Worm (Caenorhabditis elegans) whole organism, dauer: ENCODE measurements around the gene nex-4.
"Not testable (repeated sequence)": the region's sequence is repeated elsewhere in the genome, so short reads cannot be mapped to it uniquely, and the experiment has no call there.

ENCODE experiments used
- unc-62 ChIP-seq: sonication (generic microtip); optimal IDR thresholded peaks from 2 replicates; lab custom pipeline; 2017; ENCODE audit warnings: missing biosample characterization, missing genetic modification reagents, missing genetic modification characterization

The nex-4 gene

DNA sequence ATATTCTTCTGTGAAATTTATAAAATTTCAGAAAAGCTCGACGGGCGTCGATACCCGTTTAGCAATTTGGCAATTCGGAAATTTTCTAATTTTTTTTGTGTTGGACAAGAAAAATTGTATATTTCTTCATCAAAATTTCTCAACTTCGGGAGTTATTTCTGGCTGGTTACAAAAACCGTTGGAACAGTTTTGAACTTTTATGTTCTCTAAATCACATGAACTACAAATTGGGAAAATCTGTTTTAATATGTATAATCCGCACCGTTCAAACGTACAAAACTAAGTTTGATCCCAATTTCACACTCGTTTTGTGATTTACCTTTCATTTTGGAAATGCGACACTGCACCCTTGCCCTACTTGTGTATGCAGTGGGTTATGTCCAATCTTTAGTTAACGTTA, 34.1 kb downstream of the nex-4 start, which contains the start of gene T19H12.3:
TSS of gene T19H12.3 (plus strand) at position 301 of the 400 bp plus-strand sequence.
- no peak for TF ChIP-seq unc-62 (GFP tag; lab: Kevin White, UChicago)

DNA sequence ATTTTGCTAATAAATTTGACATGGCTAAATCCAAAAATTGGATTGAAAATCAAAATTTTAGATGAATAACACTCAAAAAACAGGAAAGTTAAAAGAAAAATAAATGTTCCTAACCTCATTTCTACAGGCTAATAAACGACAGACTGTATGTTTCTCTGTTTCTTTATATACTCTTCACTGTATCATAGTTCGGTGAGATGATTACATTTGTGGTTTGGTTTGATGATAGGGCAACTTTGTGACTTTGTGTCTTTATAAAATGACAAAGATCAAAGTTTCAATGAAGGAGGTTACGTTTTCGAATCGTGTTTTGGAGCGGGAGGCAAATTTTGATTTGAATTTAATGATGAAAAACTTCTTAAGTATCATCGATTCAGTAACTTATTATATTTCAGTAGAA, 38.2 kb downstream of the nex-4 start, which contains the start of gene ugt-12:
TSS of gene ugt-12 (minus strand) at position 153 of the 400 bp plus-strand sequence.
- no peak for TF ChIP-seq unc-62 (GFP tag; lab: Kevin White, UChicago)

DNA sequence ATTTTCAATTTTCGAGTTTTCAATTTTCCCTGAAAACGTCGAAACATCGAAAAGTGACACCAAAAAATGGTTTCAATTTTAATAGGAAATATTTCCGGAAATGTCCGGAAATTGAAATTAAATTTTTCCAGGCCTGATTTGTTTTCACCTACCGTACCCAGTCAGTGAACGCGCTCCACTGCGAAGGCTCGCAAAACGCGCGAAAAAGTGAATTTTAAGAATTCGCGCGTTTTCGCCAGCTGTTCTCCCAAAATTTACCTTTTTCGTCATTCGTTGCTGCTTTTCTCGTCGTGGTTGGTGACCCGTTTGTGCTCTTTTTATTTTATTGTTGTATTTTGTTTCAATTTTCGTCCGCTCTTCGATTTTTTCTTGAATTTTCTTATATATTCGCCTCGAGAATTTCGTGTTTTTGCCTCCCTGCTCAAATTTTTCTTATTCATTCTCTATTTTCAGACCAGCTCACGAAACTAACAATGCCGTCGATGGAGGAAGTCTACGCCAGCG, 38.8 kb downstream of the nex-4 start, which contains the start of gene T19H12.2:
TSS of gene T19H12.2 (plus strand) at position 454 of the 504 bp plus-strand sequence.
- no peak for TF ChIP-seq unc-62 (GFP tag; lab: Kevin White, UChicago)

DNA sequence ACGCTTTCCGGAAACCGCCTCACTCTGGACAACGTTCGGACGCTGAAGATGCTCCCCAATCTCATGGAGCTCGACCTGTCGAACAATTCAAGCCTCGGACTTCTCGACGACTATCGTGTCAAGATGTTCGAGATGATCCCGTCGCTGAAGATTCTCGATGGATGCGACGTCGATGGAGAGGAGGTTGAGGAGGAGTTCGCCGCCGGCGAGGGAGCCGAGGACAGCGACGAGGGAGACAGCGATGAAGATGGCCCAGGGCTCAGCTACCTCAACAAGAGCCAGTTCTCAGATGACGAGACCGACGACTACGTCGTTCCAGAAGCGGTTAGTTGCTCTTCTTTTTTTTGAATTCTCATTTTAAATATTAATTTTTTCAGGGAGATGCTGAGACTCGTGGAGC, 39.5 kb downstream of the nex-4 start:
- TF ChIP-seq unc-62 (GFP tag; lab: Kevin White, UChicago) = no peak

DNA sequence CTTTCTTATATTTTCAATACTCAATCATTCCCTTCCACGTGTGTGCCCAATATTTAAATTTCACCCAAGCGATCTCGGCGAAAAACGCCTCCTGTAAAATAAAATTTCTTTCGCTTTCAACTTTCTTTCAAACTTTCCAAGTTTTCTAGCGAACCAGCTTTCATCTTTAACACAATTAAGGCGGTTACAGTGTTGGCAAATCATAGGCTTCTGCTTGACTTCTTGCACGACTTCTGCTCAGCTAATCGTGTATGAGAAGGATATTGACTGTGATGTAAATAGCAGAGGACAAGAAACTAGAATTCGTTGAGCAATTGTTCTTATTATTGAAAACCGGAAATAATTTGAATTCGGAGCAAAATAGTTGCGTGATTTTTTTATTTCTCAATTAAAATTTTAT, 40.1 kb downstream of the nex-4 start:
- no peak for TF ChIP-seq unc-62 (GFP tag; lab: Kevin White, UChicago)

DNA sequence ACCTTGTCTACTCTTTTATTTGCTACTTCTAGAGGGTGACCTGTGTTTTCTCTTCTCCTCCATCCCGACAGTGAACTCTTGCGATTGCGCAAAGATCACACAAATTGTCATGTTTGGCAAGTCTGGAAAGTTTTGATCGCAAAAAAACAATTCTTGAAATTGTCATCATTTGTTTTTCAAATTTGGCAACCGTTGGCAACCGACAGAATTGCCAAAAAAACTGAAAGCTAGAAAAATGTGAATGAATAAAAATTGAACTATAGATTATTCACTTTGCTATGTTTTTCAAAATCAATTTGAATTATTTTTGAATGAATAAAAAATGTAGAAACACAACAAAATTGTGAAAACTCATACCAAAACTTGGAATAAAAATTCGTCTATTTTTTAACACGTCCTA, 43.7 kb downstream of the nex-4 start, which contains the start of gene ugt-11:
TSS of gene ugt-11 (minus strand) at position 101 of the 400 bp plus-strand sequence.
- no peak for TF ChIP-seq unc-62 (GFP tag; lab: Kevin White, UChicago)

DNA sequence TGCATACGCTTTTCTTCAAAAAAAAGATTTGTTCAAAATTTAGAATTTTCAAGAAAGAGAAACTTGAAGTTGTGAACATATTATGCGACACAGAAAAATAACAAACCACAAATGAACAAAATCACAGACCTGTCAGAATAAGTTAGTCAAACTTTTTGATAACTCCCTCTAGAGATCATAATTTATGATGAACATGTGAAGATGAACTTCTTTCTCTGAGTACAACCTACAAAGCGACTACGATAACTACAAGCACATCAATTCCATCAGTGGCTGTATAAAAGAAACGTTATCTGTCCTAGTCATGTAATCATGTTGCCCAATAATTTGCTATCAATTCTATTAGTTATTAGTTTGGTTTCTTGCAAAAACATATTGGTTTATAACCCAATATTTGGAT, 44.5 kb downstream of the nex-4 start, which contains the start of gene ugt-9:
TSS of gene ugt-9 (plus strand) at position 305 of the 400 bp plus-strand sequence.
- TF ChIP-seq unc-62 (GFP tag; lab: Kevin White, UChicago) = no peak

DNA sequence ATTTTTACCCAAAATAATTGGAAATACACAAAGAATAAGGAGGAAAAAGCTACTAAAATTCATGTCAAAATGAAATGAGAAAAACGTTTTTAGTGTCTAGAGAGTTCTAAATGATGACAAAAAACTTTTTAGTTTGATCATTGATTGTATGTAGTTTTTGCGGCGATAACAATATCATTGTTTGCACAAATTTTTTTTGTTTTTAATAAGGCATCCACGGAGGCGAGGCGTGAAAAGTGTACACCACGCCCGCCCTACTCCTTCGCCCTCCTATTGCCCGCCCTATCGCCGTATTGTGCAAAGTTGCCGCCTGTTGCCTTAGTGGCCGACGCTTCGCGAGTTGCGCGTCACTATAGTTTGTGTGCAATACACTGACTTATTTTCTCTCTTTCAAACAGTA, 48.8 kb downstream of the nex-4 start, which contains the start of gene ugt-10:
TSS of gene ugt-10 (minus strand) at position 101 of the 400 bp plus-strand sequence.
- TF ChIP-seq unc-62 (GFP tag; lab: Kevin White, UChicago) = not testable (repeated sequence)

DNA sequence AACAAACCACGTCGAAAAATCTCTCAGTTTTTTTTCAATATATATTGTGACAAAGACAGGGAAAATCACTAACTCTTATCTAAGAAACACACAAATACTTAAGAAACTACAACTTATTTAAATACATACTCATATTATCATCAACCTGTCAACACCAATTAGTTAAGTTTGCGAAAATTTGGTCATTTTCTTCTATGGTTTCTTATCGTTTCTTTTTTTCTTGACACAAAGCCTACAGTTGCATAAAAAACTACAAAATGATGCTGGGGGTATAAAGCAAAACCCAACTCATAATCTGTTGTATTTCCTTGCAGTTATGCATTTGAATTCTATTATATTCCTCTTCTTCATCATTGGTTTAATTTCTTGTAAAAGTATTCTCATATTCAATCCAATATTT, 49.8 kb downstream of the nex-4 start, which contains the start of gene ugt-67:
TSS of gene ugt-67 (plus strand) at position 301 of the 400 bp plus-strand sequence.
- no peak for TF ChIP-seq unc-62 (GFP tag; lab: Kevin White, UChicago)

DNA sequence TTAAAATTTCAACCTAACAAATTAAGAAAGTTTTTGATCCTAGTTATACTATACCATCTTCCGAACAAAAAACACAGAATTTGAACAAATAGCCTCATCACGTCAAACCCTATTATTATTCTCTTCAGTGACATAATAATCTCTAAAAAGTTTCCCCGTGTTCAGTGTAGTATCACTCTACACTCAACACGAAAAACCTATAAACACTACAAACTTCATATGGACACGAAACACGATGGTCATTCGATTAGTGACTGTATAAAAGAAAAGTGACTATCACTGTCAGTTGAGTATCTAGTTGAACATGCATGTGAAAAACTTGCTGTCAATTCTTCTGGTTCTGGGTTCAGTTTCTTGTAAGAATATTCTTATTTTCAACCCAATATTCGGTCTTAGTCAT, 52.5 kb downstream of the nex-4 start, which contains the start of gene ugt-8:
TSS of gene ugt-8 (plus strand) at position 235 of the 400 bp plus-strand sequence.
- no peak for TF ChIP-seq unc-62 (GFP tag; lab: Kevin White, UChicago)

DNA sequence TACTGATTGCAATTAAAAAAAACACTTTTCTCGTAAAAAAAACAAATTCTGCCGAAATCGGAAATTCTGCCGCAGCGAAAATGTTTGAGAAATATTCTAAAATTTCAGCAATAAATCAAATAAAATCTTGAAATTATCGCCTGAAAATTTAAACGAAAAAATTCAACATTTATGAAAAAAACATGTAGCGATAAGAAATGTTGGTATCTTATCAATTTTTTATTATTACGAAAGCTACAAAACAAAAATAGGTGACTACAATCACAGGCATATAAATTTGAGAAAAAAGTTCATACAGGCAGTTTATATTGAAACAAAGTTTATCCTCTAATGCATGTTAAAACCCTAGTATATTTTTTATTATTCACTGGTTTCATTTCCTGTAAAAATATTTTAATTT, 54.7 kb downstream of the nex-4 start, which contains the start of gene ugt-14:
TSS of gene ugt-14 (plus strand) at position 301 of the 400 bp plus-strand sequence.
- TF ChIP-seq unc-62 (GFP tag; lab: Kevin White, UChicago) = no peak
